Fruit fly (Drosophila melanogaster) whole organism, embryonic: ENCODE results near the gene CG8837.

Source experiments
- Bgb ChIP-seq: fragments of 200-800 bp; sonication (Bioruptor generic); IDR thresholded peaks from 2 replicates; pipeline ENCODE4 v1.3.6; 2022; ENCODE audit warnings: missing biosample characterization, missing genetic modification characterization; ENCODE audit not compliant: partially characterized antibody
- CG10209 ChIP-seq: fragments of 200-800 bp; sonication (Bioruptor generic); optimal IDR thresholded peaks from 3 replicates; lab custom pipeline; 2017; ENCODE audit warnings: missing biosample characterization, mild to moderate bottlenecking, missing genetic modification characterization, missing genetic modification reagents
- CG10274 ChIP-seq: fragments of 200-800 bp; sonication (Bioruptor generic); optimal IDR thresholded peaks from 3 replicates; lab custom pipeline; 2017; ENCODE audit warnings: missing biosample characterization, mild to moderate bottlenecking, missing genetic modification characterization
- CG10543 ChIP-seq: fragments of 200-800 bp; sonication (Bioruptor generic); optimal IDR thresholded peaks from 3 replicates; lab custom pipeline; 2017; ENCODE audit warnings: missing biosample characterization, mild to moderate bottlenecking, missing genetic modification characterization, moderate library complexity
- CG10565 ChIP-seq: fragments of 200-800 bp; sonication (Bioruptor generic); optimal IDR thresholded peaks from 3 replicates; lab custom pipeline; 2016; ENCODE audit warnings: missing biosample characterization, mild to moderate bottlenecking, missing genetic modification characterization
- CG12299 ChIP-seq: fragments of 200-800 bp; sonication (Bioruptor generic); optimal IDR thresholded peaks from 2 replicates; lab custom pipeline; 2018; ENCODE audit warnings: missing biosample characterization, mild to moderate bottlenecking, missing genetic modification characterization
- CG13894 ChIP-seq: fragments of 200-800 bp; sonication (Bioruptor generic); optimal IDR thresholded peaks from 3 replicates; lab custom pipeline; 2018; ENCODE audit warnings: missing biosample characterization, mild to moderate bottlenecking, missing genetic modification characterization, moderate library complexity
- CG14050 ChIP-seq: fragments of 200-800 bp; sonication (Bioruptor generic); IDR thresholded peaks from 3 replicates; pipeline ENCODE4 v1.3.6; 2022; ENCODE audit warnings: missing biosample characterization, missing genetic modification characterization
- CG14441 ChIP-seq: fragments of 200-800 bp; sonication (Bioruptor generic); IDR thresholded peaks from 2 replicates; pipeline ENCODE4 v1.3.6; 2022; ENCODE audit warnings: missing biosample characterization, missing genetic modification characterization
- CG14965 ChIP-seq: fragments of 200-800 bp; sonication (Bioruptor generic); optimal IDR thresholded peaks from 2 replicates; lab custom pipeline; 2016; ENCODE audit warnings: missing biosample characterization, missing genetic modification characterization, borderline replicate concordance
- CG15073 ChIP-seq: fragments of 200-800 bp; sonication (Bioruptor generic); optimal IDR thresholded peaks from 2 replicates; lab custom pipeline; 2016; ENCODE audit warnings: missing biosample characterization, missing genetic modification characterization
- CG15269 ChIP-seq: fragments of 200-800 bp; sonication (Bioruptor generic); optimal IDR thresholded peaks from 2 replicates; lab custom pipeline; 2018; ENCODE audit warnings: missing biosample characterization, mild to moderate bottlenecking, missing genetic modification characterization, moderate library complexity
- CG17568 ChIP-seq: fragments of 200-800 bp; sonication (Bioruptor generic); optimal IDR thresholded peaks from 2 replicates; lab custom pipeline; 2018; ENCODE audit warnings: missing biosample characterization, mild to moderate bottlenecking, missing genetic modification characterization, moderate library complexity
- CG2889 ChIP-seq: fragments of 200-800 bp; sonication (Bioruptor generic); IDR thresholded peaks from 3 replicates; pipeline ENCODE4 v1.3.6; 2022; ENCODE audit warnings: missing biosample characterization, missing genetic modification characterization
- CG30431 ChIP-seq: fragments of 200-800 bp; sonication (Bioruptor generic); optimal IDR thresholded peaks from 2 replicates; lab custom pipeline; 2017; ENCODE audit warnings: missing biosample characterization, missing genetic modification characterization
- CG33557 ChIP-seq: fragments of 200-800 bp; sonication (Bioruptor generic); optimal IDR thresholded peaks from 2 replicates; lab custom pipeline; 2019; ENCODE audit warnings: missing biosample characterization, mild to moderate bottlenecking, missing genetic modification characterization, moderate library complexity
- CG4282 ChIP-seq: fragments of 200-800 bp; sonication (Bioruptor generic); optimal IDR thresholded peaks from 2 replicates; lab custom pipeline; 2016; ENCODE audit warnings: missing biosample characterization, missing genetic modification characterization
- CG4328 ChIP-seq: fragments of 200-800 bp; sonication (Bioruptor generic); optimal IDR thresholded peaks from 3 replicates; lab custom pipeline; 2017; ENCODE audit warnings: missing biosample characterization, missing genetic modification reagents, missing genetic modification characterization
- CG6175 ChIP-seq: fragments of 200-800 bp; sonication (Bioruptor generic); IDR thresholded peaks from 3 replicates; pipeline ENCODE4 v1.3.6; 2022; ENCODE audit warnings: missing biosample characterization, missing genetic modification characterization
- CG6765 ChIP-seq: fragments of 200-800 bp; sonication (Bioruptor generic); optimal IDR thresholded peaks from 3 replicates; lab custom pipeline; 2017; ENCODE audit warnings: missing biosample characterization, mild to moderate bottlenecking, missing genetic modification characterization
- CG6854 ChIP-seq: fragments of 200-800 bp; sonication (Bioruptor generic); optimal IDR thresholded peaks from 3 replicates; lab custom pipeline; 2017; ENCODE audit warnings: missing biosample characterization, mild to moderate bottlenecking, missing genetic modification characterization
- CG7786 ChIP-seq: fragments of 200-800 bp; sonication (Bioruptor generic); optimal IDR thresholded peaks from 2 replicates; lab custom pipeline; 2016; ENCODE audit warnings: missing biosample characterization, missing genetic modification characterization
- CG8359 ChIP-seq: fragments of 200-800 bp; sonication (Bioruptor generic); optimal IDR thresholded peaks from 2 replicates; lab custom pipeline; 2017; ENCODE audit warnings: missing biosample characterization, mild to moderate bottlenecking, missing genetic modification characterization, borderline replicate concordance
- CG8388 ChIP-seq: fragments of 200-800 bp; sonication (Bioruptor generic); optimal IDR thresholded peaks from 2 replicates; lab custom pipeline; 2019; ENCODE audit warnings: missing biosample characterization, mild to moderate bottlenecking, missing genetic modification characterization, moderate library complexity
- Dll ChIP-seq: fragments of 200-800 bp; sonication (Bioruptor generic); IDR thresholded peaks from 4 replicates; pipeline ENCODE4 v1.3.6; 2022; ENCODE audit warnings: missing biosample characterization, missing genetic modification characterization; ENCODE audit not compliant: partially characterized antibody
- GATAe ChIP-seq: fragments of 200-800 bp; sonication (Bioruptor generic); conservative IDR thresholded peaks from 2 replicates; pipeline ENCODE4 v1.3.6; 2022; ENCODE audit warnings: missing biosample characterization, missing genetic modification characterization
- HLHmδ ChIP-seq: fragments of 200-800 bp; sonication (Bioruptor generic); optimal IDR thresholded peaks from 2 replicates; lab custom pipeline; 2018; ENCODE audit warnings: missing biosample characterization, mild to moderate bottlenecking, missing genetic modification characterization, moderate library complexity
- MESR4 ChIP-seq: fragments of 200-800 bp; sonication (Bioruptor generic); optimal IDR thresholded peaks from 2 replicates; lab custom pipeline; 2018; ENCODE audit warnings: missing biosample characterization, mild to moderate bottlenecking, missing genetic modification characterization, moderate library complexity
- MTF-1 ChIP-seq: fragments of 200-800 bp; sonication (Bioruptor generic); optimal IDR thresholded peaks from 2 replicates; lab custom pipeline; 2018; ENCODE audit warnings: missing biosample characterization, mild to moderate bottlenecking, missing genetic modification characterization, borderline replicate concordance
- NC2α ChIP-seq: fragments of 200-800 bp; sonication (Bioruptor generic); optimal IDR thresholded peaks from 2 replicates; lab custom pipeline; 2016; ENCODE audit warnings: missing biosample characterization, missing genetic modification characterization
- Pdp1 ChIP-seq, 2 experiments: fragments of 200-800 bp; sonication (Bioruptor generic); optimal IDR thresholded peaks; 3 replicates each; lab custom pipeline; 2016; ENCODE audit warnings: missing biosample characterization in 2 of 2, missing genetic modification characterization in 2 of 2, mild to moderate bottlenecking in 1 of 2, moderate library complexity in 1 of 2
- Poxn ChIP-seq: fragments of 200-800 bp; sonication (Bioruptor generic); IDR thresholded peaks from 2 replicates; pipeline ENCODE4 v1.3.6; 2022; ENCODE audit warnings: missing biosample characterization, missing genetic modification characterization
- Side ChIP-seq: fragments of 200-800 bp; sonication (Bioruptor generic); optimal IDR thresholded peaks from 2 replicates; lab custom pipeline; 2016; ENCODE audit warnings: missing biosample characterization, missing genetic modification characterization
- Ssrp ChIP-seq: fragments of 200-800 bp; sonication (Bioruptor generic); optimal IDR thresholded peaks from 2 replicates; lab custom pipeline; 2018; ENCODE audit warnings: missing biosample characterization, mild to moderate bottlenecking, missing genetic modification characterization, moderate library complexity
- TFAM ChIP-seq: fragments of 200-800 bp; sonication (Bioruptor generic); optimal IDR thresholded peaks from 2 replicates; lab custom pipeline; 2017; ENCODE audit warnings: missing biosample characterization, missing genetic modification characterization, inconsistent platforms
- Taf1 ChIP-seq: fragments of 200-800 bp; sonication (Bioruptor generic); IDR thresholded peaks from 2 replicates; pipeline ENCODE4 v1.3.6; 2022; ENCODE audit warnings: missing biosample characterization, missing genetic modification characterization
- Vsx1 ChIP-seq: fragments of 200-800 bp; sonication (Bioruptor generic); optimal IDR thresholded peaks from 2 replicates; lab custom pipeline; 2017; ENCODE audit warnings: missing biosample characterization, mild to moderate bottlenecking, missing genetic modification characterization, missing genetic modification reagents
- bab2 ChIP-seq: fragments of 200-800 bp; sonication (Bioruptor generic); optimal IDR thresholded peaks from 2 replicates; lab custom pipeline; 2016; ENCODE audit warnings: missing biosample characterization, missing genetic modification characterization
- crol ChIP-seq: fragments of 200-800 bp; sonication (Bioruptor generic); IDR thresholded peaks from 2 replicates; pipeline ENCODE4 v1.3.6; 2022; ENCODE audit warnings: missing biosample characterization, missing genetic modification characterization
- da ChIP-seq: fragments of 200-800 bp; sonication (Bioruptor generic); optimal IDR thresholded peaks from 2 replicates; lab custom pipeline; 2016; ENCODE audit warnings: missing biosample characterization, missing genetic modification characterization
- disco-r ChIP-seq: fragments of 200-800 bp; sonication (Bioruptor generic); optimal IDR thresholded peaks from 2 replicates; lab custom pipeline; 2016; ENCODE audit warnings: missing biosample characterization, missing genetic modification characterization
- esg ChIP-seq: fragments of 200-800 bp; sonication (Bioruptor generic); conservative IDR thresholded peaks from 2 replicates; pipeline ENCODE4 v1.3.6; 2022; ENCODE audit warnings: missing biosample characterization, missing genetic modification characterization
- kay ChIP-seq: fragments of 200-800 bp; sonication (Bioruptor generic); optimal IDR thresholded peaks from 2 replicates; lab custom pipeline; 2016; ENCODE audit warnings: missing biosample characterization, missing genetic modification characterization
- ken ChIP-seq: fragments of 200-800 bp; sonication (Bioruptor generic); IDR thresholded peaks from 3 replicates; pipeline ENCODE4 v1.3.6; 2022; ENCODE audit warnings: missing biosample characterization, missing genetic modification characterization
- klu ChIP-seq: fragments of 200-800 bp; sonication (Bioruptor generic); IDR thresholded peaks from 2 replicates; pipeline ENCODE4 v1.3.6; 2022; ENCODE audit warnings: missing biosample characterization, missing genetic modification characterization
- kni ChIP-seq: fragments of 200-800 bp; sonication (Bioruptor generic); optimal IDR thresholded peaks from 3 replicates; lab custom pipeline; 2017; ENCODE audit warnings: mild to moderate bottlenecking, missing biosample characterization, missing genetic modification reagents, missing genetic modification characterization
- lbe ChIP-seq: fragments of 200-800 bp; sonication (Bioruptor generic); optimal IDR thresholded peaks from 2 replicates; lab custom pipeline; 2016; ENCODE audit warnings: missing biosample characterization, mild to moderate bottlenecking, missing genetic modification characterization
- repo ChIP-seq: fragments of 200-800 bp; sonication (Bioruptor generic); optimal IDR thresholded peaks from 2 replicates; lab custom pipeline; 2016; ENCODE audit warnings: missing biosample characterization, missing genetic modification characterization
- sens-2 ChIP-seq: fragments of 200-800 bp; sonication (Bioruptor generic); IDR thresholded peaks from 2 replicates; pipeline ENCODE4 v1.3.6; 2022; ENCODE audit warnings: missing biosample characterization, missing genetic modification characterization
- tx ChIP-seq: fragments of 200-800 bp; sonication (Bioruptor generic); optimal IDR thresholded peaks from 2 replicates; lab custom pipeline; 2016; ENCODE audit warnings: missing biosample characterization, missing genetic modification characterization
- vnd ChIP-seq: fragments of 200-800 bp; sonication (Bioruptor generic); IDR thresholded peaks from 3 replicates; pipeline ENCODE4 v1.3.6; 2022; ENCODE audit warnings: missing biosample characterization, missing genetic modification characterization; ENCODE audit not compliant: partially characterized antibody

The CG8837 gene

DNA sequence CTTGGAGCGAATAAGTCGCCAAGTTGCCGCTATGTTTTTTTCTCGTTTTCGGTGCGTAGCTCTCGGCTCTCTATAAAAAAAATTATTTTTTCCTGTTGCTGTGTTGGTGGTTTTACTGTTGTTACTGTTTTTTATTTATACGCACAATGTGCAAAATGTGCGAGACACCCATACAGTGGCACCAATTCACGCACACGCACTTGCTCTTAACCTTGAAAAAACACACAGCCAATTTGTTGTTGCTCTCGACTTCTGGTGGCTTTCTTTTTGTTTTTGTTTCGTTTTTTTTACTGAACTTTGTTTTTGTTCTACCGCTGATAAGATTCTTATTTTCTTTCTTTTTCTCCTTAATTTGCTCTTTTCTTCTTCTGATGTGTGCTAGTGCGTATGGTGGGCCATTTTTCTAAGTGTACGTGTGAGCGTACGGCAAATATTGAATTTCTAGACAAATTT is 36.2 kb downstream of the CG8837 start (continued):
- TF ChIP-seq CG33557 (GFP tag; lab: Kevin White, UChicago): no peak
- no peak for TF ChIP-seq CG6765
- 0 out of 2 replicates have a peak, but pooled peaks have one; percentile 1 for TF ChIP-seq klu (GFP tag; lab: Robert Waterston, UW)
- TF ChIP-seq Side (GFP tag; lab: Kevin White, UChicago): no peak
- TF ChIP-seq Bgb (GFP tag; lab: Robert Waterston, UW): no peak
- no peak for TF ChIP-seq Ssrp (tag; lab: Kevin White, UChicago)
- TF ChIP-seq GATAe (GFP tag; lab: Robert Waterston, UW): no peak
- TF ChIP-seq ken (GFP tag; lab: Robert Waterston, UW): no peak
- TF ChIP-seq CG10565 (GFP tag; lab: Kevin White, UChicago): no peak
- TF ChIP-seq esg: no peak
- TF ChIP-seq CG4328 (GFP tag; lab: Kevin White, UChicago): no peak
- no peak for TF ChIP-seq bab2
- TF ChIP-seq CG10274 (GFP tag; lab: Kevin White, UChicago): no peak
- TF ChIP-seq CG8359: no peak
- TF ChIP-seq crol (GFP tag; lab: Robert Waterston, UW): no peak
- TF ChIP-seq NC2α: no peak
- peak; percentile 18 for TF ChIP-seq Vsx1 (GFP tag; lab: Kevin White, UChicago)
- no peak for TF ChIP-seq CG30431 (GFP tag; lab: Kevin White, UChicago)
- peak; percentile 13 for TF ChIP-seq tx
- no peak for TF ChIP-seq TFAM (GFP tag; lab: Kevin White, UChicago)
- no peak for TF ChIP-seq lbe (GFP tag; lab: Kevin White, UChicago)
- no peak for TF ChIP-seq kni (GFP tag; lab: Kevin White, UChicago)
- no peak for TF ChIP-seq MTF-1 (GFP tag; lab: Kevin White, UChicago)
- no peak for TF ChIP-seq CG14965 (GFP tag; lab: Kevin White, UChicago)
- no peak for TF ChIP-seq CG15269 (tag; lab: Kevin White, UChicago)
- TF ChIP-seq Dll (GFP tag; lab: Robert Waterston, UW): no peak
- no peak for TF ChIP-seq vnd (GFP tag; lab: Robert Waterston, UW)
- TF ChIP-seq CG7786 (GFP tag; lab: Kevin White, UChicago): peak; percentile 40
- peak; percentile 52 for TF ChIP-seq CG10543
- TF ChIP-seq Taf1 (GFP tag; lab: Robert Waterston, UW): no peak
- 0 out of 2 replicates have a peak, but pooled peaks have one; percentile 46 for TF ChIP-seq CG14441 (GFP tag; lab: Robert Waterston, UW)
- TF ChIP-seq MESR4: no peak
- no peak for TF ChIP-seq CG4282 (GFP tag; lab: Kevin White, UChicago)
- no peak for TF ChIP-seq kay (GFP tag; lab: Kevin White, UChicago)
- no peak for TF ChIP-seq disco-r
- no peak for TF ChIP-seq sens-2 (GFP tag; lab: Robert Waterston, UW)
- no peak for TF ChIP-seq CG14050 (GFP tag; lab: Robert Waterston, UW)
- peak; percentile 2 for TF ChIP-seq CG10209
- no peak for TF ChIP-seq CG12299
- TF ChIP-seq CG13894 (tag; lab: Kevin White, UChicago): no peak
- no peak for TF ChIP-seq CG17568 (GFP tag; lab: Kevin White, UChicago)
- no peak for TF ChIP-seq Pdp1 (GFP tag; optimal IDR thresholded peaks at IDR 0.05; lab: Kevin White, UChicago)
- no peak for TF ChIP-seq CG6854 (GFP tag; lab: Kevin White, UChicago)
- no peak for TF ChIP-seq da (GFP tag; lab: Kevin White, UChicago)
- no peak for TF ChIP-seq CG2889 (GFP tag; lab: Robert Waterston, UW)
- no peak for TF ChIP-seq CG6175
- TF ChIP-seq repo (GFP tag; lab: Kevin White, UChicago): no peak
- no peak for TF ChIP-seq CG8388
- TF ChIP-seq CG15073 (GFP tag; lab: Kevin White, UChicago): no peak
- TF ChIP-seq HLHmδ: no peak
- no peak for TF ChIP-seq Poxn
